Worm (Caenorhabditis elegans) whole organism, L4/young adult: ENCODE data around the gene H12C20.7.

Source experiments
- W03F9.2 ChIP-seq: fragments of 150-350 bp; optimal IDR thresholded peaks from 2 replicates; lab custom pipeline; 2014; ENCODE audit warnings: missing biosample characterization, missing genetic modification characterization
- dao-5 ChIP-seq: sonication (generic microtip); optimal IDR thresholded peaks from 2 replicates; lab custom pipeline; 2016; ENCODE audit warnings: missing genotype, missing genetic modification characterization, moderate library complexity, missing compliant biosample characterization

DNA sequence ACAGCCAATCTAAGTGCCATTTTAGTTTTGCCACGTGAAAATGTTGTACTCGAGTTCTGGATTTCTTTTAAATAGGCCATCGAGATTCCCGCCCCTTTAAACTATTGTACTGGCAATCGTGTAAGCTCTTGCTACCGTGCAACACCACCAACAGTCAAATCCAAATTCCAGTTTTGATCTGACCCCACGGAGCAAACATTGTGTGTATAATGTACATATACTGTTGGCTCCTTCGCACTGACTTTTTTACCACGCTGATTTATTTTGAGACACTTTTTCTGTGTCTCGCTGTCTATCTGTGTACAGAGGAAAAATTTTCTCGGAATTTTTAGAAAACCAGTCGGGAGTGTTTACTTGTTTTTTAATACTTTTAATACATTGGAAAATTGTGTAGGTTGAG lies 37.3 kb upstream of the H12C20.7 start, which contains the start of gene piit-1:
- TF ChIP-seq dao-5 (tag; lab: Kevin White, UChicago) (no peak), W03F9.2 (tag; lab: Kevin White, UChicago) (no peak)
